Fruit fly (Drosophila melanogaster) whole organism, embryonic: ENCODE measurements around the gene CG14246.

Experiments used
- Abd-B ChIP-seq: fragments of 200-800 bp; sonication (Bioruptor generic); optimal IDR thresholded peaks from 2 replicates; lab custom pipeline; 2018; ENCODE audit warnings: missing biosample characterization, mild to moderate bottlenecking, missing genetic modification characterization, moderate library complexity
- Blimp-1 ChIP-seq: fragments of 200-800 bp; sonication (Bioruptor generic); optimal IDR thresholded peaks from 3 replicates; lab custom pipeline; 2018; ENCODE audit warnings: missing biosample characterization, missing genetic modification characterization, mild to moderate bottlenecking, moderate library complexity, missing genetic modification reagents
- BtbVII ChIP-seq: fragments of 200-800 bp; sonication (Bioruptor generic); optimal IDR thresholded peaks from 3 replicates; lab custom pipeline; 2017; ENCODE audit warnings: missing biosample characterization, mild to moderate bottlenecking, missing genetic modification characterization
- C15 ChIP-seq: fragments of 200-800 bp; sonication (Bioruptor generic); IDR thresholded peaks from 3 replicates; pipeline ENCODE4 v1.3.6; 2022; ENCODE audit warnings: missing biosample characterization, missing genetic modification characterization
- CG13287 ChIP-seq: fragments of 200-800 bp; sonication (Bioruptor generic); IDR thresholded peaks from 2 replicates; pipeline ENCODE4 v1.3.6; 2022; ENCODE audit warnings: missing biosample characterization, missing genetic modification characterization; ENCODE audit not compliant: partially characterized antibody
- CG13894 ChIP-seq: fragments of 200-800 bp; sonication (Bioruptor generic); optimal IDR thresholded peaks from 3 replicates; lab custom pipeline; 2018; ENCODE audit warnings: missing biosample characterization, mild to moderate bottlenecking, missing genetic modification characterization, moderate library complexity
- CG1647 ChIP-seq: fragments of 200-800 bp; sonication (Bioruptor generic); optimal IDR thresholded peaks from 3 replicates; lab custom pipeline; 2016; ENCODE audit warnings: missing biosample characterization, missing genetic modification characterization
- CG17361 ChIP-seq: fragments of 200-800 bp; sonication (Bioruptor generic); IDR thresholded peaks from 3 replicates; pipeline ENCODE4 v1.3.6; 2022; ENCODE audit warnings: missing biosample characterization, missing genetic modification characterization
- CG2120 ChIP-seq: fragments of 200-800 bp; sonication (Bioruptor generic); optimal IDR thresholded peaks from 3 replicates; lab custom pipeline; 2016; ENCODE audit warnings: missing biosample characterization, missing genetic modification characterization
- CG2199 ChIP-seq: fragments of 200-800 bp; sonication (Bioruptor generic); IDR thresholded peaks from 3 replicates; pipeline ENCODE4 v1.3.6; 2022; ENCODE audit warnings: missing biosample characterization, missing genetic modification characterization
- CG2875 ChIP-seq: fragments of 200-800 bp; sonication (Bioruptor generic); optimal IDR thresholded peaks from 2 replicates; lab custom pipeline; 2017; ENCODE audit warnings: missing biosample characterization, mild to moderate bottlenecking, missing genetic modification characterization, missing genetic modification reagents
- CG4328 ChIP-seq: fragments of 200-800 bp; sonication (Bioruptor generic); optimal IDR thresholded peaks from 3 replicates; lab custom pipeline; 2017; ENCODE audit warnings: missing biosample characterization, missing genetic modification reagents, missing genetic modification characterization
- CG4617 ChIP-seq: fragments of 200-800 bp; sonication (Bioruptor generic); optimal IDR thresholded peaks from 3 replicates; lab custom pipeline; 2016; ENCODE audit warnings: missing biosample characterization, missing genetic modification characterization, borderline replicate concordance
- CG7987 ChIP-seq: fragments of 200-800 bp; sonication (Bioruptor generic); optimal IDR thresholded peaks from 2 replicates; lab custom pipeline; 2018; ENCODE audit warnings: missing biosample characterization, mild to moderate bottlenecking, missing genetic modification characterization, moderate library complexity
- CrebB ChIP-seq: fragments of 200-800 bp; sonication (Bioruptor generic); optimal IDR thresholded peaks from 3 replicates; lab custom pipeline; 2018; ENCODE audit warnings: missing biosample characterization, mild to moderate bottlenecking, missing genetic modification characterization
- Dp ChIP-seq: fragments of 200-800 bp; sonication (Bioruptor generic); optimal IDR thresholded peaks from 2 replicates; lab custom pipeline; 2018; ENCODE audit warnings: missing biosample characterization, mild to moderate bottlenecking, missing genetic modification characterization, moderate library complexity
- Gsc ChIP-seq: fragments of 200-800 bp; sonication (Bioruptor generic); IDR thresholded peaks from 2 replicates; pipeline ENCODE4 v1.3.6; 2022; ENCODE audit warnings: missing biosample characterization, missing genetic modification characterization
- HLH54F ChIP-seq: fragments of 200-800 bp; sonication (Bioruptor generic); optimal IDR thresholded peaks from 3 replicates; lab custom pipeline; 2016; ENCODE audit warnings: missing biosample characterization, missing genetic modification characterization
- Hsf ChIP-seq: fragments of 200-800 bp; sonication (Bioruptor generic); optimal IDR thresholded peaks from 3 replicates; lab custom pipeline; 2016; ENCODE audit warnings: missing biosample characterization, missing genetic modification characterization
- Lhr ChIP-seq: fragments of 200-800 bp; sonication (Bioruptor generic); optimal IDR thresholded peaks from 3 replicates; lab custom pipeline; 2017; ENCODE audit warnings: mild to moderate bottlenecking, missing biosample characterization, missing genetic modification reagents, missing genetic modification characterization
- Nf-YA ChIP-seq: fragments of 200-800 bp; sonication (Bioruptor generic); IDR thresholded peaks from 2 replicates; pipeline ENCODE4 v1.3.6; 2022; ENCODE audit warnings: missing biosample characterization, missing genetic modification characterization
- Ptx1 ChIP-seq: fragments of 200-800 bp; sonication (Bioruptor generic); IDR thresholded peaks from 2 replicates; pipeline ENCODE4 v1.3.6; 2022; ENCODE audit warnings: missing biosample characterization, missing genetic modification characterization
- amos ChIP-seq: fragments of 200-800 bp; sonication (Bioruptor generic); IDR thresholded peaks from 2 replicates; pipeline ENCODE4 v1.3.6; 2022; ENCODE audit warnings: missing biosample characterization, missing genetic modification characterization; ENCODE audit not compliant: partially characterized antibody
- bbx ChIP-seq: fragments of 200-800 bp; sonication (Bioruptor generic); IDR thresholded peaks from 2 replicates; pipeline ENCODE4 v1.3.6; 2022; ENCODE audit warnings: missing biosample characterization, missing genetic modification characterization; ENCODE audit not compliant: partially characterized antibody
- cas ChIP-seq: fragments of 200-800 bp; sonication (Bioruptor generic); IDR thresholded peaks from 2 replicates; pipeline ENCODE4 v1.3.6; 2022; ENCODE audit warnings: missing biosample characterization, missing genetic modification characterization
- chinmo ChIP-seq: fragments of 200-800 bp; sonication (Bioruptor generic); IDR thresholded peaks from 4 replicates; pipeline ENCODE4 v1.3.6; 2022; ENCODE audit warnings: missing biosample characterization, missing genetic modification characterization; ENCODE audit not compliant: partially characterized antibody
- exex ChIP-seq: fragments of 200-800 bp; sonication (Bioruptor generic); optimal IDR thresholded peaks from 4 replicates; lab custom pipeline; 2018; ENCODE audit warnings: missing biosample characterization, mild to moderate bottlenecking, missing genetic modification characterization, moderate library complexity
- fd102C ChIP-seq: fragments of 200-800 bp; sonication (Bioruptor generic); optimal IDR thresholded peaks from 2 replicates; lab custom pipeline; 2018; ENCODE audit warnings: missing biosample characterization, mild to moderate bottlenecking, missing genetic modification characterization, moderate library complexity
- fd96Cb ChIP-seq: fragments of 200-800 bp; sonication (Bioruptor generic); optimal IDR thresholded peaks from 2 replicates; lab custom pipeline; 2018; ENCODE audit warnings: missing biosample characterization, mild to moderate bottlenecking, missing genetic modification characterization, moderate library complexity
- gfzf ChIP-seq: fragments of 200-800 bp; sonication (Bioruptor generic); optimal IDR thresholded peaks from 2 replicates; lab custom pipeline; 2016; ENCODE audit warnings: missing biosample characterization, mild to moderate bottlenecking, missing genetic modification characterization, moderate library complexity
- h ChIP-seq: fragments of >200 bp; optimal IDR thresholded peaks from 2 replicates; lab custom pipeline; 2017
- ham ChIP-seq: fragments of 200-800 bp; sonication (Bioruptor generic); IDR thresholded peaks from 2 replicates; pipeline ENCODE4 v1.3.6; 2022; ENCODE audit warnings: missing biosample characterization, missing genetic modification characterization
- lola ChIP-seq, 3 experiments: fragments of >200 bp in 2 of 3; fragments of 200-800 bp in 1 of 3; sonication (Bioruptor generic) in 1 of 3; optimal IDR thresholded peaks; 2 replicates each; lab custom pipeline; 2017 to 2019; ENCODE audit warnings: missing biosample characterization in 3 of 3, missing genetic modification characterization in 3 of 3, mild to moderate bottlenecking in 1 of 3, moderate library complexity in 1 of 3
- lov ChIP-seq, 2 experiments: fragments of 200-800 bp in 1 of 2; fragments of >200 bp in 1 of 2; sonication (Bioruptor generic) in 1 of 2; IDR thresholded peaks in 1 of 2; optimal IDR thresholded peaks in 1 of 2; 2 replicates in 1 of 2; 3 replicates in 1 of 2; pipeline versions ENCODE4 v1.3.6 to Lab custom; 2017 to 2022; ENCODE audit warnings: missing biosample characterization in 1 of 2, missing genetic modification characterization in 1 of 2
- nmo ChIP-seq: fragments of 200-800 bp; sonication (Bioruptor generic); optimal IDR thresholded peaks from 2 replicates; lab custom pipeline; 2018; ENCODE audit warnings: missing biosample characterization, mild to moderate bottlenecking, missing genetic modification characterization, moderate library complexity
- peb ChIP-seq: fragments of 200-800 bp; sonication (Bioruptor generic); IDR thresholded peaks from 2 replicates; pipeline ENCODE4 v1.3.6; 2022; ENCODE audit warnings: missing biosample characterization, missing genetic modification characterization
- ro ChIP-seq: fragments of 200-800 bp; sonication (Bioruptor generic); IDR thresholded peaks from 2 replicates; pipeline ENCODE4 v1.3.6; 2022; ENCODE audit warnings: missing biosample characterization, missing genetic modification characterization
- run ChIP-seq: fragments of 200-800 bp; sonication (Bioruptor generic); optimal IDR thresholded peaks from 3 replicates; lab custom pipeline; 2018; ENCODE audit warnings: missing biosample characterization, mild to moderate bottlenecking, missing genetic modification characterization
- sens ChIP-seq: fragments of 200-800 bp; sonication (Bioruptor generic); peaks from one replicate; lab custom pipeline; 2016; ENCODE audit warnings: missing biosample characterization, missing genetic modification characterization
- sisA ChIP-seq: fragments of 200-800 bp; sonication (Bioruptor generic); IDR thresholded peaks from 2 replicates; pipeline ENCODE4 v1.3.6; 2022; ENCODE audit warnings: missing biosample characterization, missing genetic modification characterization
- sna ChIP-seq: fragments of 200-800 bp; sonication (Bioruptor generic); IDR thresholded peaks from 2 replicates; pipeline ENCODE4 v1.3.6; 2022; ENCODE audit warnings: missing biosample characterization, missing genetic modification characterization; ENCODE audit not compliant: partially characterized antibody
- sqz ChIP-seq: fragments of 200-800 bp; sonication (Bioruptor generic); optimal IDR thresholded peaks from 3 replicates; lab custom pipeline; 2018; ENCODE audit warnings: missing biosample characterization, mild to moderate bottlenecking, missing genetic modification characterization
- tin ChIP-seq: fragments of 200-800 bp; sonication (Bioruptor generic); optimal IDR thresholded peaks from 3 replicates; lab custom pipeline; 2016; ENCODE audit warnings: missing biosample characterization, missing genetic modification characterization
- tna ChIP-seq: fragments of 200-800 bp; sonication (Bioruptor generic); IDR thresholded peaks from 2 replicates; pipeline ENCODE4 v1.3.6; 2022; ENCODE audit warnings: missing biosample characterization, missing genetic modification characterization; ENCODE audit not compliant: partially characterized antibody
- trem ChIP-seq: fragments of 200-800 bp; optimal IDR thresholded peaks from 3 replicates; lab custom pipeline; 2019; ENCODE audit warnings: missing biosample characterization, mild to moderate bottlenecking, missing genetic modification characterization, moderate library complexity
- usp ChIP-seq: fragments of >200 bp; optimal IDR thresholded peaks from 2 replicates; lab custom pipeline; 2017; ENCODE audit warnings: missing biosample characterization, missing genetic modification characterization
- vnd ChIP-seq: fragments of 200-800 bp; sonication (Bioruptor generic); IDR thresholded peaks from 3 replicates; pipeline ENCODE4 v1.3.6; 2022; ENCODE audit warnings: missing biosample characterization, missing genetic modification characterization; ENCODE audit not compliant: partially characterized antibody
- wdn ChIP-seq: fragments of 200-800 bp; sonication (Bioruptor generic); IDR thresholded peaks from 2 replicates; pipeline ENCODE4 v1.3.6; 2022; ENCODE audit warnings: missing biosample characterization, missing genetic modification characterization
- yki ChIP-seq: fragments of >200 bp; optimal IDR thresholded peaks from 3 replicates; lab custom pipeline; 2018
- zen ChIP-seq: fragments of 200-800 bp; sonication (Bioruptor generic); optimal IDR thresholded peaks from 3 replicates; lab custom pipeline; 2018; ENCODE audit warnings: missing biosample characterization, mild to moderate bottlenecking, missing genetic modification characterization, moderate library complexity

Gene CG14246

dm6 chr3R:26717295-26717694, 9.8 kb upstream of the CG14246 start, which contains the start of gene CG6425 (continued):
- TF ChIP-seq CG4328 (GFP tag; lab: Kevin White, UChicago): no peak
- TF ChIP-seq CG7987 (GFP tag; lab: Kevin White, UChicago): no peak
- no peak for TF ChIP-seq BtbVII (GFP tag; lab: Kevin White, UChicago)
- no peak for TF ChIP-seq yki (lab: Kevin White, UChicago)
- no peak for TF ChIP-seq cas (GFP tag; lab: Robert Waterston, UW)
- TF ChIP-seq Ptx1 (GFP tag; lab: Robert Waterston, UW): peak; percentile 27; the same call in 1 of the 2 replicates
- TF ChIP-seq run: no peak
- peak; percentile 8 for TF ChIP-seq trem (tag; lab: Kevin White, UChicago)
- TF ChIP-seq exex (tag; lab: Kevin White, UChicago): no peak
- TF ChIP-seq Blimp-1 (GFP tag; lab: Kevin White, UChicago): no peak
- peak; percentile 56; the same call in 2 of the 3 replicates for TF ChIP-seq CG17361 (GFP tag; lab: Robert Waterston, UW)
- TF ChIP-seq C15 (GFP tag; lab: Robert Waterston, UW): no peak
- TF ChIP-seq sisA: no peak
- no peak for TF ChIP-seq fd102C
- no peak for TF ChIP-seq Gsc (GFP tag; lab: Robert Waterston, UW)
- peak; percentile 68 for TF ChIP-seq nmo
- TF ChIP-seq Dp (GFP tag; lab: Kevin White, UChicago): peak; percentile 78
- TF ChIP-seq lov (optimal IDR thresholded peaks at IDR 0.05; lab: Kevin White, UChicago): no peak
- no peak for TF ChIP-seq lov (GFP tag; IDR thresholded peaks at IDR 0.05; lab: Robert Waterston, UW)
- TF ChIP-seq Lhr (GFP tag; lab: Kevin White, UChicago): peak; percentile 37
- TF ChIP-seq CG2120 (GFP tag; lab: Kevin White, UChicago): peak; percentile 33
- TF ChIP-seq zen: no peak
- TF ChIP-seq amos: peak; percentile 46
- no peak for TF ChIP-seq usp
- TF ChIP-seq fd96Cb (tag; lab: Kevin White, UChicago): no peak
- no peak for TF ChIP-seq peb
- TF ChIP-seq ro (GFP tag; lab: Robert Waterston, UW): no peak
- peak; percentile 78 for TF ChIP-seq sens
- TF ChIP-seq Abd-B: peak; percentile 60
- no peak for TF ChIP-seq chinmo (GFP tag; lab: Robert Waterston, UW)
- TF ChIP-seq HLH54F: peak; percentile 11
- peak; percentile 3 for TF ChIP-seq Hsf (GFP tag; lab: Kevin White, UChicago)
- no peak for TF ChIP-seq CG13287 (GFP tag; lab: Robert Waterston, UW)
- no peak for TF ChIP-seq CG1647 (GFP tag; lab: Kevin White, UChicago)
- TF ChIP-seq sqz: no peak
- no peak for TF ChIP-seq CG2199 (GFP tag; lab: Robert Waterston, UW)
- peak; percentile 14 for TF ChIP-seq tin
- TF ChIP-seq wdn (GFP tag; lab: Robert Waterston, UW): peak; percentile 39; the same call in 1 of the 2 replicates
- TF ChIP-seq gfzf (GFP tag; lab: Kevin White, UChicago): peak; percentile 62
- TF ChIP-seq tna (GFP tag; lab: Robert Waterston, UW): no peak
- TF ChIP-seq Nf-YA (GFP tag; lab: Robert Waterston, UW): no peak
- no peak for TF ChIP-seq CG2875 (GFP tag; lab: Kevin White, UChicago)
- TF ChIP-seq vnd: no peak
- TF ChIP-seq CG4617 (GFP tag; lab: Kevin White, UChicago): peak; percentile 1
- TF ChIP-seq h: no peak
- no peak for TF ChIP-seq CrebB
- TF ChIP-seq bbx (GFP tag; lab: Robert Waterston, UW): no peak
- no peak for TF ChIP-seq CG13894
- TF ChIP-seq sna (GFP tag; lab: Robert Waterston, UW): no peak
- TF ChIP-seq lola (GFP tag; optimal IDR thresholded peaks at IDR 0.05; lab: Kevin White, UChicago): peak in 2 of 3 experiments; percentile 32 to 85
- no peak for TF ChIP-seq ham (GFP tag; lab: Robert Waterston, UW)
